Fruit fly (Drosophila melanogaster): Measurements from ENCODE around the gene PGRP-SA.
A peak's percentile ranks its signal among the peaks of the same experiment; 100 is the strongest.

Gene PGRP-SA

DNA sequence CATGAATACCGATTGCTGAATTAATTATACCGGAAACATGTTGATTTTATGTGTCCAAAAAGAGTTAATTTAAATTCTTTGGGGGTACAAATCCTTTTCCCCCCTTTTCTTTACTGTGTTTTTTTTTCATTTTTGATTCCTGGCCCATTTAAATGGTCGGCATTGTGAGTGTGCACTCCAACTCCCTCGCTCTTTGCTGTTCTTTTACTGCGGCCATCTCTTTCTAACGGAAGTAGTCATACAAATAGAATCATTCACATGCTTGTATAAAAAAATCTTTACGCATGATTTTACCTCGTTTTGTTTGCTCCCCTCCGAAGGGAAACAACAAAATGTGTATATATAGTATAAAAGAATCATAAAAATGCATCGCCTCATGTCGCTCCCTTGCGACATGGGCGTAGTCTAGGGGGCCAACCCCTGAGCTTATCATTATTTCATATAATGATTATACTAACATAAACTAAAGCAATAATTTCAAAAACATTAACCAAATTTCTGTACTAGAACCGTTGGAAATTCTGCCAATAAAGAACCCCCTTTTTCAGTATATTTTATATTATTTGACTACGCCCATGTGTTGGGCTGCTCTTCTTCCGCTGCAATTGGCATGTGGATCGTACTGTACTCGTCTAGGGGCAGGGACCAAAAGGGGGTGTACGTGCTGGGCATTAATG lies 33.3 kb upstream of the PGRP-SA start (continued):
- TF ChIP-seq HLH3B (GFP tag; IDR thresholded peaks at IDR 0.05) (peak; percentile 77), jing (GFP tag; optimal IDR thresholded peaks at IDR 0.05) (peak; percentile 64), NfI (GFP tag; optimal IDR thresholded peaks at IDR 0.05) (peak; percentile 47), CG17328 (GFP tag; IDR thresholded peaks at IDR 0.05) (peak; percentile 88), scrt (GFP tag; optimal IDR thresholded peaks at IDR 0.05) (peak; percentile 16), cas (GFP tag; IDR thresholded peaks at IDR 0.05) (no peak), fd102C (GFP tag; optimal IDR thresholded peaks at IDR 0.05) (no peak), CG6813 (GFP tag; optimal IDR thresholded peaks at IDR 0.05) (peak; percentile 73), HHEX (GFP tag; optimal IDR thresholded peaks at IDR 0.05) (peak; percentile 33), pros (GFP tag; optimal IDR thresholded peaks at IDR 0.05) (peak; percentile 26), GATAe (GFP tag; conservative IDR thresholded peaks at IDR 0.05) (no peak), CG9876 (GFP tag; optimal IDR thresholded peaks at IDR 0.05) (no peak), tna (GFP tag; IDR thresholded peaks at IDR 0.05; ENCODE audit: partially characterized antibody) (no peak), gro (GFP tag; optimal IDR thresholded peaks at IDR 0.05) (no peak), zfh1 (GFP tag; IDR thresholded peaks at IDR 0.05) (peak; percentile 86; the same call in 2 of the 3 replicates), pfk (GFP tag; optimal IDR thresholded peaks at IDR 0.05) (no peak), CG10462 (GFP tag; optimal IDR thresholded peaks at IDR 0.05) (peak; percentile 58), Vsx1 (GFP tag; optimal IDR thresholded peaks at IDR 0.05) (no peak), otp (GFP tag; IDR thresholded peaks at IDR 0.05) (peak; percentile 74), pnt (GFP tag; optimal IDR thresholded peaks at IDR 0.05) (peak; percentile 47)

DNA sequence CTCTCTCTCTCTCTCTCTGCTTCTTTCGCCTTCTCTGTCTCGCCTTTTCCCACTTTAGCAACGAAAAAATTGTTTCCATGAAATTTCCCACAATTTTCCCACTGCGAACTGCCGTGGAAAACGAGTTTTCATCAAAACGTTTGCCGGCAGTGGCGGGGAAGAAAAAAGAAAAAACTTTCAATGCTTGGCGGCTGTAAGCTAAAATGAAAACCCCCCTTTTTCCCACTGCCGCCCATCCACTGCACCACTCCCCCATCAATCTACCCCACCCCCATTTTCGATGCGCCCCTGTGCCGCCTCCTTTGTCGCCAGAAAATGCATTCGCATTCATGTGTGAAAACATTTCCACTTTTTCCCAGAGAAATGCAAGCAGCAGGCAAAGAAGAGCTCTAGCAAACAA lies 30.2 kb upstream of the PGRP-SA start:
- TF ChIP-seq Drgx (GFP tag; IDR thresholded peaks at IDR 0.05) (peak; percentile 71), CG8359 (GFP tag; optimal IDR thresholded peaks at IDR 0.05; ENCODE audit: borderline replicate concordance) (peak; percentile 20), Xrp1 (GFP tag; IDR thresholded peaks at IDR 0.05) (0 out of 2 replicates have a peak, but pooled peaks have one; percentile 29), CG18619 (GFP tag; optimal IDR thresholded peaks at IDR 0.05) (no peak), run (tag; optimal IDR thresholded peaks at IDR 0.05) (no peak), Trl (optimal IDR thresholded peaks at IDR 0.05) (no peak), Trl (GFP tag; optimal IDR thresholded peaks at IDR 0.05) (no peak), CG17568 (GFP tag; optimal IDR thresholded peaks at IDR 0.05) (no peak), da (GFP tag; optimal IDR thresholded peaks at IDR 0.05) (no peak)

DNA sequence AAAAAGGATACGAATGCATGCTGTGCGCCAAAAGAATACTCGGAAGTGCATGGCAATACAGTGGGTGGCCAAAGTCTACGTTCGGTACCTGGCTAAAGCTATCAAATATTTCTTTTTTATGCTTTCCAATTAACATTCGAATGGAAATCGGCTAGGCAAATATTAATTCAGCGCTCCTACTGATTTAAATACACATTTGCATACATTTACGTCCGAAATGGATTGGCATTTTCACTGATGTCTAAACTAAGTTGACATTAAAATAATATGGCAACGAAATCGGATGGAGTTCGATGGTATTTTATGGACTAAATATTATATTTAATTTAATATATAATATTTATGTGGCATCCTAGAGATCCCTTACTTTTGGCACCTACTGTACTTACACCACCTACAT lies 18.9 kb upstream of the PGRP-SA start:
- no peak for TF ChIP-seq E2f1 (GFP tag; IDR thresholded peaks at IDR 0.05)
- TF ChIP-seq CG8388 (GFP tag; optimal IDR thresholded peaks at IDR 0.05), result peak; percentile 35

DNA sequence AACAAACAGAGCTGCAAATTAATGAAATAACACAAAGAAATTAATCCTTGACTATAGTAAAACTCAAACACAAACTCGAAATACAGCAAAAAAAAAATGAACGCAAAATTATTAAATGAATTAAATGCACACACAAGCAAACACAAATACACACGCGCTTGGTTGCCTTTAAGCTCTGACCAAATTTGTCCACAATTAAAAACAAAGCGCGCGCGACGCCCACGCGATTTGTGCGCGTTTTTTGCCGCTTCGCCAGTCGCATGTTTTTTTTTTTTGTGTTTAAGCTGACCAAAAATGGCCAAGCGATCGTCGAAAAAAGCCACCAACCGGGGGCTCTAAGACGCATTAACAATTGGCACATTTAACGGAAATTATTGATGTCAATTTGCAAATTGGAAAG lies 18.1 kb upstream of the PGRP-SA start:
- TF ChIP-seq pita (GFP tag; optimal IDR thresholded peaks at IDR 0.05) (no peak), knrl (GFP tag; IDR thresholded peaks at IDR 0.05; ENCODE audit: partially characterized antibody) (no peak), Ets65A (GFP tag) (peak; percentile 82), CG8359 (GFP tag; optimal IDR thresholded peaks at IDR 0.05; ENCODE audit: borderline replicate concordance) (peak; percentile 97), Xrp1 (GFP tag; IDR thresholded peaks at IDR 0.05) (no peak), unc-4 (GFP tag; IDR thresholded peaks at IDR 0.05; ENCODE audit: partially characterized antibody) (no peak), insv (GFP tag; optimal IDR thresholded peaks at IDR 0.05) (no peak), Ptx1 (GFP tag; IDR thresholded peaks at IDR 0.05) (no peak), CG11696 (GFP tag; IDR thresholded peaks at IDR 0.05) (no peak), exex (tag; optimal IDR thresholded peaks at IDR 0.05) (no peak), Scr (GFP tag; IDR thresholded peaks at IDR 0.05; ENCODE audit: partially characterized antibody) (no peak), CG12071 (GFP tag; optimal IDR thresholded peaks at IDR 0.05) (no peak)
